Worm (Caenorhabditis elegans) whole organism, L2 larva: ENCODE data around the gene srm-1.

ENCODE experiments used
- F13H6.1 ChIP-seq: sonication (generic microtip); optimal IDR thresholded peaks from 2 replicates; lab custom pipeline; 2016; ENCODE audit warnings: missing genetic modification characterization, missing compliant biosample characterization
- R02D3.7 ChIP-seq: fragments of 150-350 bp; optimal IDR thresholded peaks from 2 replicates; lab custom pipeline; 2014; ENCODE audit warnings: missing biosample characterization, missing genetic modification characterization
- Y55F3AM.14 ChIP-seq: fragments of 200-800 bp; sonication (Bioruptor generic); optimal IDR thresholded peaks from 2 replicates; lab custom pipeline; 2018; ENCODE audit warnings: mild to moderate bottlenecking, missing genetic modification characterization, missing compliant biosample characterization
- ZK546.5 ChIP-seq: sonication (generic microtip); optimal IDR thresholded peaks from 2 replicates; lab custom pipeline; 2017; ENCODE audit warnings: missing biosample characterization, missing genetic modification characterization
- alr-1 ChIP-seq: fragments of 150-350 bp; optimal IDR thresholded peaks from 2 replicates; lab custom pipeline; 2014; ENCODE audit warnings: missing biosample characterization, missing genetic modification characterization
- ama-1 ChIP-seq: fragments of 150-350 bp; optimal IDR thresholded peaks from 2 replicates; lab custom pipeline; 2018; ENCODE audit warnings: inconsistent platforms
- blmp-1 ChIP-seq: sonication (generic microtip); optimal IDR thresholded peaks from 2 replicates; lab custom pipeline; 2017; ENCODE audit warnings: missing genetic modification characterization, mild to moderate bottlenecking, missing compliant biosample characterization, antibody characterized with exemption, moderate library complexity; ENCODE audit not compliant: insufficient read depth
- ceh-16 ChIP-seq: fragments of 150-350 bp; optimal IDR thresholded peaks from 2 replicates; lab custom pipeline; 2014; ENCODE audit warnings: missing biosample characterization, missing genetic modification characterization
- dmd-4 ChIP-seq: sonication (generic microtip); optimal IDR thresholded peaks from 2 replicates; lab custom pipeline; 2017; ENCODE audit warnings: missing biosample characterization, missing genetic modification characterization
- egl-27 ChIP-seq: sonication (generic microtip); optimal IDR thresholded peaks from 3 replicates; lab custom pipeline; 2017; ENCODE audit warnings: missing biosample characterization, missing genetic modification reagents, missing genetic modification characterization
- elt-1 ChIP-seq: fragments of 150-350 bp; optimal IDR thresholded peaks from 2 replicates; lab custom pipeline; 2014; ENCODE audit warnings: missing biosample characterization, missing genetic modification characterization
- elt-3 ChIP-seq: sonication (generic microtip); optimal IDR thresholded peaks from 2 replicates; lab custom pipeline; 2017; ENCODE audit warnings: missing biosample characterization, missing genetic modification characterization
- fos-1 ChIP-seq: fragments of 150-350 bp; optimal IDR thresholded peaks from 2 replicates; lab custom pipeline; 2014; ENCODE audit warnings: missing biosample characterization, missing genetic modification characterization
- gmeb-1 ChIP-seq: fragments of 150-350 bp; optimal IDR thresholded peaks from 2 replicates; lab custom pipeline; 2014; ENCODE audit warnings: missing biosample characterization, missing genetic modification characterization
- lin-11 ChIP-seq: fragments of 150-350 bp; sonication (generic microtip); optimal IDR thresholded peaks from 2 replicates; lab custom pipeline; 2014; ENCODE audit warnings: missing biosample characterization, missing genetic modification characterization, inconsistent platforms, mixed read lengths
- lin-13 ChIP-seq: fragments of 150-350 bp; optimal IDR thresholded peaks from 2 replicates; lab custom pipeline; 2014; ENCODE audit warnings: missing biosample characterization, missing genetic modification reagents, missing genetic modification characterization
- lin-39 ChIP-seq: fragments of 150-350 bp; optimal IDR thresholded peaks from 2 replicates; lab custom pipeline; 2014; ENCODE audit warnings: missing biosample characterization, missing genetic modification reagents, missing genetic modification characterization
- lsy-2 ChIP-seq, 2 experiments: fragments of 150-350 bp in 1 of 2; sonication (generic microtip) in 1 of 2; optimal IDR thresholded peaks; 2 replicates each; lab custom pipeline; 2014 to 2017; ENCODE audit warnings: missing biosample characterization in 2 of 2, missing genetic modification characterization in 2 of 2
- mab-5 ChIP-seq: fragments of 150-350 bp; optimal IDR thresholded peaks from 2 replicates; lab custom pipeline; 2014; ENCODE audit warnings: missing biosample characterization, missing genetic modification characterization
- mbf-1 ChIP-seq: sonication (generic microtip); optimal IDR thresholded peaks from 2 replicates; lab custom pipeline; 2017; ENCODE audit warnings: missing biosample characterization, missing genetic modification characterization
- mdl-1 ChIP-seq, 2 experiments: fragments of 150-350 bp in 1 of 2; sonication (generic microtip) in 1 of 2; optimal IDR thresholded peaks; 2 replicates each; lab custom pipeline; 2017; ENCODE audit warnings: missing biosample characterization in 2 of 2, missing genetic modification characterization in 2 of 2
- nhr-10 ChIP-seq: sonication (generic microtip); optimal IDR thresholded peaks from 2 replicates; lab custom pipeline; 2017; ENCODE audit warnings: missing biosample characterization, missing genetic modification characterization
- nhr-11 ChIP-seq: fragments of 150-350 bp; optimal IDR thresholded peaks from 2 replicates; lab custom pipeline; 2014; ENCODE audit warnings: missing biosample characterization, missing genetic modification characterization
- nhr-129 ChIP-seq: fragments of 150-350 bp; optimal IDR thresholded peaks from 2 replicates; lab custom pipeline; 2014; ENCODE audit warnings: missing biosample characterization, missing genetic modification characterization
- nhr-21 ChIP-seq: fragments of 150-350 bp; optimal IDR thresholded peaks from 2 replicates; lab custom pipeline; 2014; ENCODE audit warnings: missing biosample characterization, missing genetic modification characterization
- nhr-23 ChIP-seq: fragments of 150-350 bp; optimal IDR thresholded peaks from 2 replicates; lab custom pipeline; 2014; ENCODE audit warnings: missing biosample characterization, missing genetic modification reagents, missing genetic modification characterization
- nhr-237 ChIP-seq: fragments of 150-350 bp; optimal IDR thresholded peaks from 2 replicates; lab custom pipeline; 2014; ENCODE audit warnings: missing biosample characterization, missing genetic modification characterization
- nhr-25 ChIP-seq: fragments of 150-350 bp; sonication (generic microtip); optimal IDR thresholded peaks from 3 replicates; lab custom pipeline; 2014; ENCODE audit warnings: missing biosample characterization, missing genetic modification characterization
- nhr-6 ChIP-seq: fragments of 150-350 bp; optimal IDR thresholded peaks from 2 replicates; lab custom pipeline; 2014; ENCODE audit warnings: missing biosample characterization, missing genetic modification characterization
- nhr-77 ChIP-seq: fragments of 150-350 bp; optimal IDR thresholded peaks from 2 replicates; lab custom pipeline; 2014; ENCODE audit warnings: missing biosample characterization, missing genetic modification characterization
- sem-4 ChIP-seq: fragments of 150-350 bp; optimal IDR thresholded peaks from 2 replicates; lab custom pipeline; 2014; ENCODE audit warnings: missing biosample characterization, missing genetic modification reagents, missing genetic modification characterization
- skn-1 ChIP-seq: sonication (generic microtip); optimal IDR thresholded peaks from 2 replicates; lab custom pipeline; 2017; ENCODE audit warnings: missing biosample characterization, missing genetic modification characterization
- sma-9 ChIP-seq, 2 experiments: fragments of 150-350 bp in 1 of 2; sonication (generic microtip) in 1 of 2; optimal IDR thresholded peaks; 2 replicates each; lab custom pipeline; 2014 to 2016; ENCODE audit warnings: missing genetic modification characterization in 2 of 2, mild to moderate bottlenecking in 1 of 2, missing biosample characterization in 1 of 2, missing compliant biosample characterization in 1 of 2, missing genetic modification reagents in 1 of 2, moderate library complexity in 1 of 2
- unc-39 ChIP-seq: fragments of 150-350 bp; optimal IDR thresholded peaks from 2 replicates; lab custom pipeline; 2014; ENCODE audit warnings: missing biosample characterization, missing genetic modification characterization
- unc-55 ChIP-seq: fragments of 150-350 bp; sonication (generic microtip); optimal IDR thresholded peaks from 3 replicates; lab custom pipeline; 2014; ENCODE audit warnings: missing biosample characterization, missing genetic modification reagents, missing genetic modification characterization
- unc-62 ChIP-seq: fragments of 150-350 bp; optimal IDR thresholded peaks from 2 replicates; lab custom pipeline; 2014; ENCODE audit warnings: missing biosample characterization, missing genetic modification reagents, missing genetic modification characterization
- ztf-1 ChIP-seq: fragments of 200-800 bp; sonication (Bioruptor generic); conservative IDR thresholded peaks from 2 replicates; pipeline ENCODE4 v1.3.6; 2022; ENCODE audit warnings: missing genetic modification characterization, missing compliant biosample characterization
- ztf-11 ChIP-seq: sonication (generic microtip); optimal IDR thresholded peaks from 2 replicates; lab custom pipeline; 2017; ENCODE audit warnings: missing biosample characterization, missing genetic modification characterization
- ztf-4 ChIP-seq: fragments of 150-350 bp; optimal IDR thresholded peaks from 2 replicates; lab custom pipeline; 2014; ENCODE audit warnings: missing biosample characterization, missing genetic modification characterization

Gene srm-1

ce11 chrIV:5037489-5037888, 25.1 kb downstream of the srm-1 start, which contains the start of gene C09B9.1:
C09B9.1 (plus strand) TSS chrIV:5037789.
- TF ChIP-seq unc-62: no peak
- no peak for TF ChIP-seq dmd-4 (tag; lab: Kevin White, UChicago)
- no peak for TF ChIP-seq nhr-77 (tag; lab: Kevin White, UChicago)
- TF ChIP-seq ceh-16: no peak
- no peak for TF ChIP-seq lsy-2 (tag; optimal IDR thresholded peaks at IDR 0.05; lab: Kevin White, UChicago)
- no peak for TF ChIP-seq ztf-4 (tag; lab: Kevin White, UChicago)
- TF ChIP-seq blmp-1 (tag; lab: Kevin White, UChicago): no peak
- no peak for TF ChIP-seq mbf-1 (tag; lab: Kevin White, UChicago)
- TF ChIP-seq ztf-1: no peak
- TF ChIP-seq unc-55 (GFP tag; lab: Kevin White, UChicago): no peak
- TF ChIP-seq Y55F3AM.14 (GFP tag; lab: Kevin White, UChicago): no peak
- TF ChIP-seq nhr-23: no peak

- no peak for TF ChIP-seq nhr-25 (tag; lab: Kevin White, UChicago)
- TF ChIP-seq unc-62: no peak
- TF ChIP-seq ama-1 (lab: Kevin White, UChicago): no peak
- TF ChIP-seq lsy-2 (tag; optimal IDR thresholded peaks at IDR 0.05; lab: Kevin White, UChicago): no peak
- TF ChIP-seq gmeb-1 (tag; lab: Kevin White, UChicago): peak; percentile 2
- no peak for TF ChIP-seq nhr-6 (tag; lab: Kevin White, UChicago)
- no peak for TF ChIP-seq dmd-4 (tag; lab: Kevin White, UChicago)
- TF ChIP-seq mbf-1 (tag; lab: Kevin White, UChicago): no peak
- TF ChIP-seq lin-13: no peak
- no peak for TF ChIP-seq F13H6.1
- no peak for TF ChIP-seq ceh-16
- TF ChIP-seq elt-3 (tag; lab: Kevin White, UChicago): no peak
- no peak for TF ChIP-seq fos-1 (tag; lab: Kevin White, UChicago)
- TF ChIP-seq ztf-4 (tag; lab: Kevin White, UChicago): no peak
- TF ChIP-seq skn-1 (tag; lab: Kevin White, UChicago): no peak
- TF ChIP-seq egl-27 (tag; lab: Kevin White, UChicago): peak; percentile 17
- no peak for TF ChIP-seq sem-4
- TF ChIP-seq sma-9 (GFP tag; optimal IDR thresholded peaks at IDR 0.05; lab: Kevin White, UChicago): no peak
- TF ChIP-seq sma-9 (tag; optimal IDR thresholded peaks at IDR 0.05; lab: Kevin White, UChicago): no peak
- TF ChIP-seq unc-55 (GFP tag; lab: Kevin White, UChicago): peak; percentile 36
- TF ChIP-seq nhr-10 (tag; lab: Kevin White, UChicago): no peak
- TF ChIP-seq ztf-11 (tag; lab: Kevin White, UChicago): no peak
- TF ChIP-seq nhr-129 (tag; lab: Kevin White, UChicago): no peak
- TF ChIP-seq ztf-1: no peak
- TF ChIP-seq lin-39 (tag; lab: Kevin White, UChicago): no peak
- no peak for TF ChIP-seq nhr-21 (tag; lab: Kevin White, UChicago)
- no peak for TF ChIP-seq elt-1 (tag; lab: Kevin White, UChicago)
- no peak for TF ChIP-seq blmp-1 (tag; lab: Kevin White, UChicago)
These were observed 26.4 kb downstream of the srm-1 start for ce11 chrIV:5038744-5039143.

- TF ChIP-seq skn-1 (tag; lab: Kevin White, UChicago) (no peak), nhr-11 (tag; lab: Kevin White, UChicago) (no peak), nhr-21 (tag; lab: Kevin White, UChicago) (no peak), elt-1 (tag; lab: Kevin White, UChicago) (no peak), nhr-237 (tag; lab: Kevin White, UChicago) (no peak), lin-39 (tag; lab: Kevin White, UChicago) (no peak), lin-11 (tag; lab: Kevin White, UChicago) (no peak), mdl-1 (tag; optimal IDR thresholded peaks at IDR 0.05; lab: Kevin White, UChicago) (no peak), unc-39 (tag; lab: Kevin White, UChicago) (no peak), ztf-11 (tag; lab: Kevin White, UChicago) (no peak), nhr-23 (no peak), blmp-1 (tag; lab: Kevin White, UChicago) (no peak), sma-9 (GFP tag; optimal IDR thresholded peaks at IDR 0.05; lab: Kevin White, UChicago) (no peak), sma-9 (tag; optimal IDR thresholded peaks at IDR 0.05; lab: Kevin White, UChicago) (no peak), ZK546.5 (tag; lab: Kevin White, UChicago) (no peak), alr-1 (tag; lab: Kevin White, UChicago) (no peak), R02D3.7 (no peak), mab-5 (tag; lab: Kevin White, UChicago) (no peak), gmeb-1 (tag; lab: Kevin White, UChicago) (no peak), ama-1 (lab: Kevin White, UChicago) (no peak), ztf-4 (tag; lab: Kevin White, UChicago) (no peak)
These were observed 33.0 kb downstream of the srm-1 start, which contains the start of gene hot-9 for ce11 chrIV:5045389-5045788. hot-9 (minus strand) TSS chrIV:5045489.
